Worm (Caenorhabditis elegans) whole organism, L4 larva: ENCODE data around the gene snt-1.
A peak's percentile ranks its signal among the peaks of the same experiment; 100 is the strongest.

Source experiments
- R02D3.7 ChIP-seq: fragments of 150-350 bp; sonication (generic microtip); optimal IDR thresholded peaks from 3 replicates; lab custom pipeline; 2014; ENCODE audit warnings: missing biosample characterization, missing genetic modification characterization
- T26A8.4 ChIP-seq: fragments of 200-800 bp; sonication (Bioruptor generic); IDR thresholded peaks from 2 replicates; pipeline ENCODE4 v1.3.6; 2022; ENCODE audit warnings: missing genetic modification characterization, missing compliant biosample characterization
- Y105C5A.15 ChIP-seq: fragments of 200-800 bp; sonication (Bioruptor generic); IDR thresholded peaks from 2 replicates; pipeline ENCODE4 v1.3.6; 2022; ENCODE audit warnings: missing genetic modification characterization, missing compliant biosample characterization
- Y48G9A.11 ChIP-seq: fragments of 200-800 bp; sonication (Bioruptor generic); IDR thresholded peaks from 2 replicates; pipeline ENCODE4 v1.3.6; 2022; ENCODE audit warnings: missing genetic modification reagents, missing genetic modification characterization, missing compliant biosample characterization
- ZK337.2 ChIP-seq: fragments of 200-800 bp; sonication (Bioruptor generic); IDR thresholded peaks from 2 replicates; pipeline ENCODE4 v1.3.6; 2022; ENCODE audit warnings: missing genetic modification reagents, missing genetic modification characterization, missing compliant biosample characterization
- aha-1 ChIP-seq: fragments of 150-350 bp; peaks from one replicate; lab custom pipeline; 2014; ENCODE audit warnings: missing biosample characterization, missing genetic modification characterization
- attf-4 ChIP-seq: sonication (generic microtip); optimal IDR thresholded peaks from 3 replicates; lab custom pipeline; 2017; ENCODE audit warnings: missing biosample characterization, missing genetic modification characterization
- ctbp-1 ChIP-seq: fragments of 200-800 bp; sonication (Bioruptor generic); IDR thresholded peaks from 2 replicates; pipeline ENCODE4 v1.3.6; 2022; ENCODE audit warnings: missing genetic modification reagents, missing genetic modification characterization, missing compliant biosample characterization
- daf-16 ChIP-seq, 3 experiments: sonication (generic microtip); optimal IDR thresholded peaks; 2 replicates each; lab custom pipeline; 2016 to 2017; ENCODE audit warnings: missing genetic modification characterization in 3 of 3, missing genetic modification reagents in 3 of 3, mild to moderate bottlenecking in 2 of 3, missing compliant biosample characterization in 2 of 3, missing biosample characterization in 1 of 3, moderate library complexity in 1 of 3
- daf-8 ChIP-seq: fragments of 200-800 bp; sonication (Bioruptor generic); IDR thresholded peaks from 2 replicates; pipeline ENCODE4 v1.3.6; 2022; ENCODE audit warnings: missing genetic modification characterization, missing compliant biosample characterization
- dmd-6 ChIP-seq: fragments of 200-800 bp; sonication (Bioruptor generic); IDR thresholded peaks from 2 replicates; pipeline ENCODE4 v1.3.6; 2022; ENCODE audit warnings: missing genetic modification reagents, missing genetic modification characterization, missing compliant biosample characterization
- dpl-1 ChIP-seq: fragments of 150-350 bp; optimal IDR thresholded peaks from 2 replicates; lab custom pipeline; 2014; ENCODE audit warnings: missing biosample characterization, missing genetic modification reagents, missing genetic modification characterization
- egl-27 ChIP-seq: sonication (generic microtip); optimal IDR thresholded peaks from 3 replicates; lab custom pipeline; 2017; ENCODE audit warnings: missing biosample characterization, missing genetic modification reagents, missing genetic modification characterization
- egl-43 ChIP-seq: fragments of 200-800 bp; sonication (Bioruptor generic); IDR thresholded peaks from 2 replicates; pipeline ENCODE4 v1.3.6; 2022; ENCODE audit warnings: missing genetic modification reagents, missing genetic modification characterization, missing compliant biosample characterization
- hlh-11 ChIP-seq: fragments of 200-800 bp; sonication (Bioruptor generic); optimal IDR thresholded peaks from 2 replicates; lab custom pipeline; 2018; ENCODE audit warnings: mild to moderate bottlenecking, missing genetic modification characterization, missing compliant biosample characterization
- hlh-30 ChIP-seq: sonication (generic microtip); optimal IDR thresholded peaks from 2 replicates; lab custom pipeline; 2017; ENCODE audit warnings: antibody characterized with exemption, mild to moderate bottlenecking, missing genetic modification characterization, missing compliant biosample characterization; ENCODE audit not compliant: insufficient read depth
- jun-1 ChIP-seq: fragments of 150-350 bp; optimal IDR thresholded peaks from 2 replicates; lab custom pipeline; 2014; ENCODE audit warnings: missing biosample characterization, missing genetic modification reagents, missing genetic modification characterization
- lin-1 ChIP-seq: fragments of 200-800 bp; sonication (Bioruptor generic); IDR thresholded peaks from 2 replicates; pipeline ENCODE4 v1.3.6; 2022; ENCODE audit warnings: missing genetic modification reagents, missing genetic modification characterization, missing compliant biosample characterization
- lin-15B ChIP-seq: fragments of 150-350 bp; sonication (generic microtip); optimal IDR thresholded peaks from 3 replicates; lab custom pipeline; 2014; ENCODE audit warnings: missing biosample characterization, missing genetic modification characterization
- lsy-2 ChIP-seq, 2 experiments: fragments of 150-350 bp in 1 of 2; sonication (generic microtip) in 1 of 2; optimal IDR thresholded peaks; 2 replicates each; lab custom pipeline; 2014 to 2017; ENCODE audit warnings: missing biosample characterization in 2 of 2, missing genetic modification characterization in 2 of 2
- madf-5 ChIP-seq, 2 experiments: fragments of 200-800 bp; sonication (Bioruptor generic); IDR thresholded peaks; 2 replicates each; pipeline ENCODE4 v1.3.6; 2022; ENCODE audit warnings: missing compliant biosample characterization in 2 of 2, missing genetic modification characterization in 2 of 2
- madf-9 ChIP-seq: fragments of 200-800 bp; sonication (Bioruptor generic); conservative IDR thresholded peaks from 2 replicates; pipeline ENCODE4 v1.3.6; 2022; ENCODE audit warnings: missing genetic modification reagents, missing genetic modification characterization, missing compliant biosample characterization
- mdl-1 ChIP-seq, 2 experiments: fragments of 150-350 bp in 1 of 2; sonication (generic microtip) in 1 of 2; optimal IDR thresholded peaks; 2 replicates each; lab custom pipeline; 2014 to 2017; ENCODE audit warnings: missing biosample characterization in 2 of 2, missing genetic modification characterization in 2 of 2
- mep-1 ChIP-seq: fragments of 150-350 bp; sonication (generic microtip); optimal IDR thresholded peaks from 3 replicates; lab custom pipeline; 2014; ENCODE audit warnings: missing biosample characterization, missing genetic modification characterization
- mes-2 ChIP-seq: sonication (generic microtip); optimal IDR thresholded peaks from 2 replicates; lab custom pipeline; 2016; ENCODE audit warnings: missing genotype, mild to moderate bottlenecking, missing genetic modification characterization, missing compliant biosample characterization; ENCODE audit not compliant: poor library complexity, severe bottlenecking
- mxl-2 ChIP-seq: fragments of 200-800 bp; sonication (Bioruptor generic); conservative IDR thresholded peaks from 2 replicates; pipeline ENCODE4 v1.3.6; 2022; ENCODE audit warnings: missing genetic modification reagents, missing genetic modification characterization, missing compliant biosample characterization
- nhr-102 ChIP-seq: sonication (generic microtip); optimal IDR thresholded peaks from 2 replicates; lab custom pipeline; 2016; ENCODE audit warnings: mild to moderate bottlenecking, missing genetic modification characterization, moderate library complexity, missing compliant biosample characterization
- nhr-237 ChIP-seq: sonication (generic microtip); optimal IDR thresholded peaks from 2 replicates; lab custom pipeline; 2017; ENCODE audit warnings: missing biosample characterization, missing genetic modification characterization
- nhr-28 ChIP-seq: fragments of 150-350 bp; optimal IDR thresholded peaks from 2 replicates; lab custom pipeline; 2014; ENCODE audit warnings: missing biosample characterization, missing genetic modification characterization
- pha-4 ChIP-seq, 2 experiments: fragments of 150-350 bp in 1 of 2; fragments of 200-800 bp in 1 of 2; sonication (Bioruptor generic) in 1 of 2; IDR thresholded peaks in 1 of 2; optimal IDR thresholded peaks in 1 of 2; 2 replicates each; pipeline versions ENCODE4 v1.3.6 to Lab custom; 2014 to 2022; ENCODE audit warnings: missing genetic modification characterization in 2 of 2, missing genetic modification reagents in 2 of 2, missing biosample characterization in 1 of 2, missing compliant biosample characterization in 1 of 2
- pqm-1 ChIP-seq: sonication (generic microtip); optimal IDR thresholded peaks from 2 replicates; lab custom pipeline; 2017; ENCODE audit warnings: missing biosample characterization, missing genetic modification characterization
- saeg-2 ChIP-seq: fragments of 200-800 bp; sonication (Bioruptor generic); IDR thresholded peaks from 2 replicates; pipeline ENCODE4 v1.3.6; 2022; ENCODE audit warnings: missing genetic modification reagents, missing genetic modification characterization, missing compliant biosample characterization
- sdz-12 ChIP-seq: fragments of 200-800 bp; sonication (Bioruptor generic); optimal IDR thresholded peaks from 2 replicates; lab custom pipeline; 2018; ENCODE audit warnings: mild to moderate bottlenecking, missing genetic modification characterization, missing compliant biosample characterization
- set-16 ChIP-seq: fragments of 200-800 bp; sonication (Bioruptor generic); IDR thresholded peaks from 2 replicates; pipeline ENCODE4 v1.3.6; 2022; ENCODE audit warnings: missing genetic modification reagents, missing genetic modification characterization, missing compliant biosample characterization
- snpc-4 ChIP-seq: fragments of 150-350 bp; optimal IDR thresholded peaks from 2 replicates; lab custom pipeline; 2014; ENCODE audit warnings: missing biosample characterization, missing genetic modification characterization
- spr-3 ChIP-seq: fragments of 200-800 bp; sonication (Bioruptor generic); optimal IDR thresholded peaks from 2 replicates; lab custom pipeline; 2018; ENCODE audit warnings: mild to moderate bottlenecking, missing genetic modification characterization, missing compliant biosample characterization
- tra-1 ChIP-seq: fragments of 200-800 bp; sonication (Bioruptor generic); IDR thresholded peaks from 2 replicates; pipeline ENCODE4 v1.3.6; 2022; ENCODE audit warnings: missing genetic modification reagents, missing genetic modification characterization, missing compliant biosample characterization
- unc-39 ChIP-seq: sonication (generic microtip); optimal IDR thresholded peaks from 2 replicates; lab custom pipeline; 2017; ENCODE audit warnings: missing biosample characterization, missing genetic modification characterization
- unc-62 ChIP-seq, 3 experiments: fragments of 150-350 bp in 1 of 3; sonication (generic microtip); optimal IDR thresholded peaks in 2 of 3; peaks in 1 of 3; 1 replicate in 1 of 3; 2 replicates in 2 of 3; lab custom pipeline; 2014 to 2017; ENCODE audit warnings: missing biosample characterization in 3 of 3, missing genetic modification characterization in 3 of 3, missing genetic modification reagents in 3 of 3, missing genotype in 1 of 3
- zfp-3 ChIP-seq: fragments of 200-800 bp; sonication (Bioruptor generic); conservative IDR thresholded peaks from 2 replicates; pipeline ENCODE4 v1.3.6; 2022; ENCODE audit warnings: missing genetic modification reagents, missing genetic modification characterization, missing compliant biosample characterization
- zip-11 ChIP-seq: fragments of 200-800 bp; sonication (Bioruptor generic); IDR thresholded peaks from 2 replicates; pipeline ENCODE4 v1.3.6; 2022; ENCODE audit warnings: missing genetic modification characterization, missing compliant biosample characterization
- zip-2 ChIP-seq: fragments of 150-350 bp; optimal IDR thresholded peaks from 2 replicates; lab custom pipeline; 2014; ENCODE audit warnings: missing biosample characterization, missing genetic modification characterization
- ztf-7 ChIP-seq: fragments of 150-350 bp; optimal IDR thresholded peaks from 2 replicates; lab custom pipeline; 2014; ENCODE audit warnings: missing biosample characterization, missing genetic modification characterization

Gene snt-1

ce11 chrII:6838977-6839376, 28.2 kb downstream of the snt-1 start (continued):
- TF ChIP-seq lsy-2 (tag; optimal IDR thresholded peaks at IDR 0.05; lab: Kevin White, UChicago) (peak in 1 of 2 experiments; percentile 49), unc-62 (GFP tag; optimal IDR thresholded peaks at IDR 0.05 in 1 of 2; lab: Kevin White, UChicago) (peak in 1 of 2 experiments; percentile 48), unc-62 (tag; optimal IDR thresholded peaks at IDR 0.05; lab: Kevin White, UChicago) (no peak), hlh-30 (peak; percentile 81), sdz-12 (GFP tag; lab: Kevin White, UChicago) (no peak), egl-27 (tag; lab: Kevin White, UChicago) (peak; percentile 71), mes-2 (tag; lab: Kevin White, UChicago) (peak; percentile 42), mep-1 (tag; lab: Kevin White, UChicago) (peak; percentile 41), ztf-7 (tag; lab: Kevin White, UChicago) (peak; percentile 70), aha-1 (tag; lab: Kevin White, UChicago) (peak; percentile 99), set-16 (GFP tag; lab: Robert Waterston, UW) (0 out of 2 replicates have a peak, but pooled peaks have one; percentile 3), nhr-28 (tag; lab: Kevin White, UChicago) (peak; percentile 8), dmd-6 (GFP tag; lab: Robert Waterston, UW) (peak; percentile 55), madf-9 (GFP tag; lab: Robert Waterston, UW) (0 out of 2 replicates have a peak, but pooled peaks have one; percentile 46), unc-39 (tag; lab: Kevin White, UChicago) (no peak)

ce11 chrII:6840663-6841062, 29.9 kb downstream of the snt-1 start:
- no peak for TF ChIP-seq madf-9 (GFP tag; lab: Robert Waterston, UW)
- peak in 1 of 2 experiments; percentile 93 for TF ChIP-seq unc-62 (GFP tag; optimal IDR thresholded peaks at IDR 0.05 in 1 of 2; lab: Kevin White, UChicago)
- TF ChIP-seq unc-62 (tag; optimal IDR thresholded peaks at IDR 0.05; lab: Kevin White, UChicago): no peak
- no peak for TF ChIP-seq egl-43
- TF ChIP-seq jun-1 (tag; lab: Kevin White, UChicago): no peak
- TF ChIP-seq pha-4 (GFP tag; IDR thresholded peaks at IDR 0.05; lab: Robert Waterston, UW): no peak
- TF ChIP-seq pha-4 (tag; optimal IDR thresholded peaks at IDR 0.05; lab: Kevin White, UChicago): peak; percentile 13

ce11 chrII:6841102-6841501, 30.3 kb downstream of the snt-1 start:
- TF ChIP-seq mdl-1 (tag; optimal IDR thresholded peaks at IDR 0.05; lab: Kevin White, UChicago) (peak in 1 of 2 experiments; percentile 56), madf-5 (GFP tag; IDR thresholded peaks at IDR 0.05; lab: Robert Waterston, UW) (no peak), aha-1 (tag; lab: Kevin White, UChicago) (peak; percentile 31), unc-62 (GFP tag; optimal IDR thresholded peaks at IDR 0.05 in 1 of 2; lab: Kevin White, UChicago) (peak in 1 of 2 experiments; percentile 92), unc-62 (tag; optimal IDR thresholded peaks at IDR 0.05; lab: Kevin White, UChicago) (no peak), daf-8 (GFP tag; lab: Robert Waterston, UW) (no peak), dmd-6 (GFP tag; lab: Robert Waterston, UW) (peak; percentile 38), Y48G9A.11 (GFP tag; lab: Robert Waterston, UW) (no peak), hlh-11 (peak; percentile 48), ZK337.2 (GFP tag; lab: Robert Waterston, UW) (no peak), zip-2 (tag; lab: Kevin White, UChicago) (no peak), spr-3 (GFP tag; lab: Kevin White, UChicago) (no peak), lin-1 (GFP tag; lab: Robert Waterston, UW) (no peak), nhr-28 (tag; lab: Kevin White, UChicago) (peak; percentile 68), ctbp-1 (GFP tag; lab: Robert Waterston, UW) (no peak), sdz-12 (GFP tag; lab: Kevin White, UChicago) (no peak), zip-11 (GFP tag; lab: Robert Waterston, UW) (no peak), pqm-1 (tag; lab: Kevin White, UChicago) (no peak), daf-16 (GFP tag; optimal IDR thresholded peaks at IDR 0.05; lab: Kevin White, UChicago) (no peak), daf-16 (tag; optimal IDR thresholded peaks at IDR 0.05; lab: Kevin White, UChicago) (peak; percentile 20), tra-1 (no peak), pha-4 (GFP tag; IDR thresholded peaks at IDR 0.05; lab: Robert Waterston, UW) (no peak), pha-4 (tag; optimal IDR thresholded peaks at IDR 0.05; lab: Kevin White, UChicago) (no peak), lin-15B (tag; lab: Kevin White, UChicago) (no peak), jun-1 (tag; lab: Kevin White, UChicago) (no peak), mxl-2 (no peak), nhr-102 (no peak), snpc-4 (no peak), R02D3.7 (tag; lab: Kevin White, UChicago) (no peak), dpl-1 (GFP tag; lab: Kevin White, UChicago) (no peak), T26A8.4 (no peak), Y105C5A.15 (GFP tag; lab: Robert Waterston, UW) (no peak), egl-43 (no peak), saeg-2 (GFP tag; lab: Robert Waterston, UW) (no peak), attf-4 (tag; lab: Kevin White, UChicago) (no peak), nhr-237 (tag; lab: Kevin White, UChicago) (no peak), zfp-3 (no peak)
